Worm (Caenorhabditis elegans): ENCODE measurements around the gene F57C2.5.

F57C2.5 gene

DNA sequence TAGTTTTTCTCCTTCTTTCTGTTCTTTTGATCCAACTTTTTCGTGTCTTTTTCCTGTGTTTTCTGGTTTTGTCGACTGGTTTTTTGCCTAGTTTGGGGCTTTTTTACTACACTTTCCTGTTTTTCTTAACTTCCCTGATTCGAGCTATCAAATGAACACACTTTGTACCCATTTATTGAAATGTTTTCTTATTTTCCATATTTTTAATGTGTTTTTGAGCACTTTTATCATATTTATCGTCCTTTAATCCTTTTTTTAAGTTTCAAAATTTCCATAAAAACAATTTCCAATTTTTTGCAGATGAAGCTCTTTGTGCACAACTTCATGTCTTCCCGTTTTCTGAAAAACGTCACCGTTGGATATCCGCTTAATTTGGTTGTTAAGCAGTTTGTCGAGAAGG lies 6.0 kb upstream of the F57C2.5 start, which contains the start of gene C04H5.1:
C04H5.1 (plus strand) TSS at position 301 of the 400 bp plus-strand sequence.
- TF ChIP-seq ets-4 (tag; optimal IDR thresholded peaks at IDR 0.05): no peak
- no peak for TF ChIP-seq pat-9 (tag; optimal IDR thresholded peaks at IDR 0.05)
- TF ChIP-seq mec-3 (tag; optimal IDR thresholded peaks at IDR 0.05; ENCODE audit: borderline replicate concordance): no peak
- TF ChIP-seq gmeb-2 (tag; optimal IDR thresholded peaks at IDR 0.05): no peak
- TF ChIP-seq rnt-1 (tag; optimal IDR thresholded peaks at IDR 0.05): no peak
- TF ChIP-seq C08G9.2 (tag; optimal IDR thresholded peaks at IDR 0.05): no peak
- no peak for TF ChIP-seq ceh-34 (tag; optimal IDR thresholded peaks at IDR 0.05)
- no peak for TF ChIP-seq fkh-10 (GFP tag; optimal IDR thresholded peaks at IDR 0.05)
- no peak for TF ChIP-seq lin-11 (tag; optimal IDR thresholded peaks at IDR 0.05)
- TF ChIP-seq che-1 (tag; optimal IDR thresholded peaks at IDR 0.05): no peak
- TF ChIP-seq ceh-22 (tag; optimal IDR thresholded peaks at IDR 0.05): no peak
- no peak for TF ChIP-seq K02D7.2 (tag; optimal IDR thresholded peaks at IDR 0.05)
- TF ChIP-seq sdc-2 (tag; optimal IDR thresholded peaks at IDR 0.05): no peak
- no peak for TF ChIP-seq ama-1 (optimal IDR thresholded peaks at IDR 0.05)
- no peak for TF ChIP-seq nfya-1 (tag; optimal IDR thresholded peaks at IDR 0.05)
- TF ChIP-seq odd-2 (tag; optimal IDR thresholded peaks at IDR 0.05): no peak

DNA sequence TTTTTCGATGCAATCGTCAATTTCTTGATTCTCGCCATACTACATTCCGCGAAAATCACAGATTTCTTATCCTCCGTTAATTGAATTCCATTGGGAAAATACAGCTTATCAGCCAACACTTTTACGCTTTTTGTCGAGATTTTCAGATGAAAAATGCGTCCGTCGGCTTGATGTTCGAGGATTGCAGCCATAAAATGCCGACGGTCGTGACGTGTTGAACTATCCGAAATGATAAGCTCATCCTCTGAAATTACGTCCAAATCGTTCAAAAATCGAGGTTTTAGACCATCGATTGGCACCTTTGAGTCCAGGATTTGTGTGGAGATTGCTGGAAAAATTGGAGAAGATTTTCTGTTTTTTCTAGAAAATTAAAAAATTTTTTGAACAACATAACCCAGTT lies 935 bp downstream of the F57C2.5 start:
- TF ChIP-seq tbx-7 (tag; optimal IDR thresholded peaks at IDR 0.05) (no peak), C08G9.2 (tag; optimal IDR thresholded peaks at IDR 0.05) (no peak), ceh-2 (tag; optimal IDR thresholded peaks at IDR 0.05) (no peak), pha-2 (tag; optimal IDR thresholded peaks at IDR 0.05) (no peak), elt-4 (tag; optimal IDR thresholded peaks at IDR 0.05) (no peak), ztf-16 (tag; optimal IDR thresholded peaks at IDR 0.05) (no peak), ref-2 (tag; optimal IDR thresholded peaks at IDR 0.05) (no peak), ttx-3 (tag; optimal IDR thresholded peaks at IDR 0.05) (no peak), hlh-30 (tag; optimal IDR thresholded peaks at IDR 0.05; ENCODE audit: insufficient read depth) (no peak), mec-3 (tag; optimal IDR thresholded peaks at IDR 0.05; ENCODE audit: borderline replicate concordance) (no peak)

- no peak for TF ChIP-seq mec-3 (tag; optimal IDR thresholded peaks at IDR 0.05; ENCODE audit: borderline replicate concordance)
- no peak for TF ChIP-seq F13H6.1 (tag; optimal IDR thresholded peaks at IDR 0.05)
- TF ChIP-seq K02D7.2 (tag; optimal IDR thresholded peaks at IDR 0.05): no peak
- no peak for TF ChIP-seq tbx-2 (tag; optimal IDR thresholded peaks at IDR 0.05)
- TF ChIP-seq ceh-14 (tag; optimal IDR thresholded peaks at IDR 0.05): no peak
- no peak for TF ChIP-seq ama-1 (optimal IDR thresholded peaks at IDR 0.05)
- no peak for TF ChIP-seq syd-9 (tag; optimal IDR thresholded peaks at IDR 0.05)
- TF ChIP-seq ceh-31 (tag; optimal IDR thresholded peaks at IDR 0.05): no peak
- TF ChIP-seq npax-4 (tag; optimal IDR thresholded peaks at IDR 0.05): no peak
- no peak for TF ChIP-seq zip-5 (tag; optimal IDR thresholded peaks at IDR 0.05)
- TF ChIP-seq sdc-2 (tag; optimal IDR thresholded peaks at IDR 0.05): no peak
- no peak for TF ChIP-seq pqm-1 (tag; optimal IDR thresholded peaks at IDR 0.05)
- no peak for TF ChIP-seq dve-1 (tag; optimal IDR thresholded peaks at IDR 0.05)
- no peak for TF ChIP-seq unc-3 (GFP tag; conservative IDR thresholded peaks at IDR 0.05)
- no peak for TF ChIP-seq unc-3 (tag; optimal IDR thresholded peaks at IDR 0.05)
- TF ChIP-seq ztf-16 (tag; optimal IDR thresholded peaks at IDR 0.05): no peak
- no peak for TF ChIP-seq tbx-7 (tag; optimal IDR thresholded peaks at IDR 0.05)
Observed at ce11 chrII:14525013-14525412, 3.0 kb downstream of the F57C2.5 start, which contains the start of gene F57C2.4. F57C2.4 (plus strand) TSS chrII:14525313.

DNA sequence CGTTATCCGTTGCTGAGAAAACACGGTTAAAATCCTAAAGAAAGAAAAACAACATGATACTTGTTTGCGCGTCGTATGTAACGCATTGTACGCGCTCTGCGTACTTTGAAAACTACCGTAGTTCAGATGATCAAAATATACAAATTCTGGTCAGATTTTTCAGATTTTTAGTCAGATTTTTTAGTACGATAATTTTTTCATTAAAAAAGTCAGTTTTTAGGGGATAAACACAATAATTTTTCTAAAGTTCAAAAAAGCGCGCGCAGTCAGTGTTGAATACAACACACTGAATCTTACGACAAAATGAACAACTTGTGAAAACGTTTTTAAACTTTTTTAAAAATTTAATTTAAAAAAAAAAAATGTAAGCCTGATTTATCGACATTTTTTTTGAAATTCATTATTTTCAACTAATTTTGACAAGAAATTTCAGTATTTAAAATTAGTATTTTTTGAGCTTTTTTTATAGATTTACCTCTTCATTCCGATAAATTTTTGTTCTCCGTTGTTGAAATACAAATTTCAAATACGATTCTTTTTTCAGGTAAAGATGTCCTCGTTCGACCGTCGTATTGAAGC lies 4.3 kb downstream of the F57C2.5 start, which contains the start of gene pot-2:
pot-2 (plus strand) TSS at position 529 of the 579 bp plus-strand sequence.
- TF ChIP-seq pha-4 (tag; optimal IDR thresholded peaks at IDR 0.05) (no peak), hlh-30 (tag; optimal IDR thresholded peaks at IDR 0.05; ENCODE audit: insufficient read depth) (no peak), ets-4 (tag; optimal IDR thresholded peaks at IDR 0.05) (no peak), ceh-31 (tag; optimal IDR thresholded peaks at IDR 0.05) (no peak), pag-3 (tag; optimal IDR thresholded peaks at IDR 0.05; ENCODE audit: borderline replicate concordance) (no peak), sox-2 (GFP tag; IDR thresholded peaks at IDR 0.05) (no peak), ceh-45 (GFP tag; IDR thresholded peaks at IDR 0.05) (no peak), pax-1 (tag; optimal IDR thresholded peaks at IDR 0.05) (no peak), hlh-13 (GFP tag; optimal IDR thresholded peaks at IDR 0.05) (no peak), ceh-18 (tag; optimal IDR thresholded peaks at IDR 0.05) (no peak), ceh-30 (tag; optimal IDR thresholded peaks at IDR 0.05) (no peak), unc-42 (tag; optimal IDR thresholded peaks at IDR 0.05) (no peak), ceh-19 (GFP tag; optimal IDR thresholded peaks at IDR 0.05) (no peak), ahr-1 (tag; optimal IDR thresholded peaks at IDR 0.05) (no peak), ceh-24 (tag; optimal IDR thresholded peaks at IDR 0.05) (no peak), madf-2 (tag; optimal IDR thresholded peaks at IDR 0.05) (no peak), nhr-11 (tag; optimal IDR thresholded peaks at IDR 0.05) (no peak)
